Worm (Caenorhabditis elegans) whole organism, L3 larva: ENCODE measurements around the gene C16C8.26.

Experiments
- ama-1 ChIP-seq: fragments of 150-350 bp; optimal IDR thresholded peaks from 2 replicates; lab custom pipeline; 2018
- fkh-10 ChIP-seq: sonication (generic microtip); optimal IDR thresholded peaks from 2 replicates; lab custom pipeline; 2017; ENCODE audit warnings: missing biosample characterization, missing genetic modification reagents, missing genetic modification characterization
- lin-39 ChIP-seq: fragments of 150-350 bp; optimal IDR thresholded peaks from 2 replicates; lab custom pipeline; 2018; ENCODE audit warnings: missing biosample characterization, missing genetic modification reagents, missing genetic modification characterization
- mdl-1 ChIP-seq: fragments of 150-350 bp; optimal IDR thresholded peaks from 2 replicates; lab custom pipeline; 2014; ENCODE audit warnings: missing biosample characterization, missing genetic modification characterization
- nfya-1 ChIP-seq: sonication (generic microtip); optimal IDR thresholded peaks from 2 replicates; lab custom pipeline; 2017; ENCODE audit warnings: missing genetic modification characterization, mild to moderate bottlenecking, missing compliant biosample characterization, antibody characterized with exemption, moderate library complexity; ENCODE audit not compliant: insufficient read depth
- nhr-23 ChIP-seq: fragments of 150-350 bp; optimal IDR thresholded peaks from 2 replicates; lab custom pipeline; 2014; ENCODE audit warnings: missing biosample characterization, missing genetic modification reagents, missing genetic modification characterization
- nhr-237 ChIP-seq: fragments of 150-350 bp; optimal IDR thresholded peaks from 2 replicates; lab custom pipeline; 2014; ENCODE audit warnings: missing biosample characterization, missing genetic modification characterization
- pha-4 ChIP-seq: fragments of 150-350 bp; optimal IDR thresholded peaks from 2 replicates; lab custom pipeline; 2014; ENCODE audit warnings: missing biosample characterization, missing genetic modification reagents, missing genetic modification characterization
- pqm-1 ChIP-seq: fragments of 150-350 bp; optimal IDR thresholded peaks from 2 replicates; lab custom pipeline; 2017; ENCODE audit warnings: missing biosample characterization, missing genetic modification characterization, inconsistent platforms
- zag-1 ChIP-seq: fragments of 150-350 bp; optimal IDR thresholded peaks from 2 replicates; lab custom pipeline; 2014; ENCODE audit warnings: missing biosample characterization, missing genetic modification characterization
- ztf-11 ChIP-seq: fragments of 150-350 bp; optimal IDR thresholded peaks from 2 replicates; lab custom pipeline; 2014; ENCODE audit warnings: missing biosample characterization, missing genetic modification characterization

- TF ChIP-seq mdl-1 (tag; lab: Kevin White, UChicago) (no peak), lin-39 (tag; lab: Kevin White, UChicago) (no peak), fkh-10 (GFP tag; lab: Kevin White, UChicago) (no peak), zag-1 (tag; lab: Kevin White, UChicago) (no peak), ztf-11 (tag; lab: Kevin White, UChicago) (no peak), nhr-237 (tag; lab: Kevin White, UChicago) (no peak), pha-4 (tag; lab: Kevin White, UChicago) (no peak), nfya-1 (tag; lab: Kevin White, UChicago) (no peak), nhr-23 (tag; lab: Kevin White, UChicago) (no peak), pqm-1 (tag; lab: Kevin White, UChicago) (no peak), ama-1 (lab: Kevin White, UChicago) (peak; percentile 19)
Observed at ce11 chrII:3434893-3435503, 23.1 kb downstream of the C16C8.26 start.
